Worm (Caenorhabditis elegans) whole organism, early embryonic: ENCODE results near the gene F22E12.3.
A peak's percentile ranks its signal among the peaks of the same experiment; 100 is the strongest.

Experiments used
- B0310.2 ChIP-seq: sonication (generic microtip); optimal IDR thresholded peaks from 2 replicates; lab custom pipeline; 2016; ENCODE audit warnings: mild to moderate bottlenecking, missing genetic modification characterization, missing compliant biosample characterization
- F13C5.2 ChIP-seq: sonication (generic microtip); optimal IDR thresholded peaks from 2 replicates; lab custom pipeline; 2017; ENCODE audit warnings: mild to moderate bottlenecking, missing genetic modification characterization, inconsistent platforms, missing compliant biosample characterization
- aly-1 ChIP-seq: sonication (generic microtip); optimal IDR thresholded peaks from 2 replicates; lab custom pipeline; 2016; ENCODE audit warnings: missing genetic modification characterization, missing compliant biosample characterization
- ama-1 ChIP-seq: fragments of 150-350 bp; optimal IDR thresholded peaks from 2 replicates; lab custom pipeline; 2014
- ceh-13 ChIP-seq: fragments of 200-800 bp; sonication (Bioruptor generic); optimal IDR thresholded peaks from 2 replicates; lab custom pipeline; 2018; ENCODE audit warnings: mild to moderate bottlenecking, missing genetic modification characterization, missing compliant biosample characterization
- ceh-36 ChIP-seq: sonication (generic microtip); optimal IDR thresholded peaks from 2 replicates; lab custom pipeline; 2016; ENCODE audit warnings: missing genetic modification characterization, inconsistent platforms, missing compliant biosample characterization
- ets-7 ChIP-seq: sonication (generic microtip); optimal IDR thresholded peaks from 2 replicates; lab custom pipeline; 2016; ENCODE audit warnings: missing genotype, missing genetic modification characterization, missing compliant biosample characterization
- flt-1 ChIP-seq: fragments of 200-800 bp; sonication (Bioruptor generic); IDR thresholded peaks from 2 replicates; pipeline ENCODE4 v1.3.6; 2022; ENCODE audit warnings: missing genetic modification characterization, missing compliant biosample characterization
- hmbx-1 ChIP-seq: sonication (generic microtip); optimal IDR thresholded peaks from 2 replicates; lab custom pipeline; 2016; ENCODE audit warnings: mild to moderate bottlenecking, missing genetic modification characterization, missing compliant biosample characterization
- hmg-4 ChIP-seq: fragments of 200-800 bp; sonication (Bioruptor generic); optimal IDR thresholded peaks from 2 replicates; lab custom pipeline; 2018; ENCODE audit warnings: mild to moderate bottlenecking, missing genetic modification characterization, missing compliant biosample characterization
- hnd-1 ChIP-seq: sonication (generic microtip); optimal IDR thresholded peaks from 2 replicates; lab custom pipeline; 2016; ENCODE audit warnings: missing genetic modification characterization, missing compliant biosample characterization
- pes-1 ChIP-seq: fragments of 200-800 bp; sonication (Bioruptor generic); IDR thresholded peaks from 2 replicates; pipeline ENCODE4 v1.3.6; 2022; ENCODE audit warnings: missing genetic modification reagents, missing genetic modification characterization, missing compliant biosample characterization
- scrt-1 ChIP-seq: fragments of 200-800 bp; sonication (Bioruptor generic); IDR thresholded peaks from 2 replicates; pipeline ENCODE4 v1.3.6; 2022; ENCODE audit warnings: missing genetic modification characterization, missing compliant biosample characterization
- sea-1 ChIP-seq: fragments of 200-800 bp; sonication (Bioruptor generic); conservative IDR thresholded peaks from 2 replicates; pipeline ENCODE4 v1.3.6; 2022; ENCODE audit warnings: missing genetic modification characterization, missing compliant biosample characterization
- tbx-11 ChIP-seq: fragments of 200-800 bp; sonication (Bioruptor generic); IDR thresholded peaks from 2 replicates; pipeline ENCODE4 v1.3.6; 2022; ENCODE audit warnings: missing genetic modification characterization, missing compliant biosample characterization
- tbx-37 ChIP-seq: fragments of 200-800 bp; sonication (Bioruptor generic); conservative IDR thresholded peaks from 2 replicates; pipeline ENCODE4 v1.3.6; 2022; ENCODE audit warnings: missing genetic modification reagents, missing genetic modification characterization, missing compliant biosample characterization
- tra-4 ChIP-seq: sonication (generic microtip); optimal IDR thresholded peaks from 2 replicates; lab custom pipeline; 2017; ENCODE audit warnings: missing genetic modification characterization, missing compliant biosample characterization

The F22E12.3 gene

ce11 chrV:10450355-10450754, 12.8 kb downstream of the F22E12.3 start:
- TF ChIP-seq flt-1 = peak; percentile 71
- peak; percentile 58; the same call in 1 of the 2 replicates for TF ChIP-seq tbx-11
- 0 out of 2 replicates have a peak, but pooled peaks have one; percentile 44 for TF ChIP-seq sea-1
- TF ChIP-seq tbx-37 (GFP tag; lab: Robert Waterston, UW) = peak; percentile 77; the same call in 1 of the 2 replicates

ce11 chrV:10449947-10450346, 13.2 kb downstream of the F22E12.3 start:
- peak; percentile 40 for TF ChIP-seq tbx-37 (GFP tag; lab: Robert Waterston, UW)

ce11 chrV:10441135-10442024, 21.8 kb downstream of the F22E12.3 start, which contains the start of gene pap-1:
pap-1 (plus strand) TSS chrV:10441974.
- TF ChIP-seq aly-1 (tag; lab: Kevin White, UChicago) (no peak), tra-4 (no peak)

ce11 chrV:10440723-10441122, 22.5 kb downstream of the F22E12.3 start, which contains the start of gene snf-10:
snf-10 (minus strand) TSS chrV:10440823.
- no peak for TF ChIP-seq ceh-13
- no peak for TF ChIP-seq pes-1 (GFP tag; lab: Robert Waterston, UW)
- TF ChIP-seq hmg-4 = no peak
- no peak for TF ChIP-seq tbx-37 (GFP tag; lab: Robert Waterston, UW)
- TF ChIP-seq ama-1 (lab: Kevin White, UChicago) = no peak
- TF ChIP-seq hnd-1 (tag; lab: Kevin White, UChicago) = no peak
- no peak for TF ChIP-seq sea-1
- no peak for TF ChIP-seq hmbx-1 (tag; lab: Kevin White, UChicago)

ce11 chrV:10436612-10437011, 26.6 kb downstream of the F22E12.3 start, which contains the start of gene set-22:
set-22 (plus strand) TSS chrV:10436912.
- no peak for TF ChIP-seq F13C5.2
- TF ChIP-seq tbx-37 (GFP tag; lab: Robert Waterston, UW) = no peak
- TF ChIP-seq pes-1 (GFP tag; lab: Robert Waterston, UW) = no peak
- no peak for TF ChIP-seq tbx-11
- TF ChIP-seq aly-1 (tag; lab: Kevin White, UChicago) = no peak
- TF ChIP-seq ceh-36 (tag; lab: Kevin White, UChicago) = no peak
- TF ChIP-seq ceh-13 = no peak
- TF ChIP-seq hmbx-1 (tag; lab: Kevin White, UChicago) = no peak
- no peak for TF ChIP-seq hmg-4
- no peak for TF ChIP-seq sea-1
- no peak for TF ChIP-seq scrt-1 (GFP tag; lab: Robert Waterston, UW)
- TF ChIP-seq flt-1 = no peak
- TF ChIP-seq ama-1 (lab: Kevin White, UChicago) = no peak

- no peak for TF ChIP-seq B0310.2 (tag; lab: Kevin White, UChicago)
- TF ChIP-seq tbx-11 = no peak
- no peak for TF ChIP-seq ceh-13
- no peak for TF ChIP-seq ama-1 (lab: Kevin White, UChicago)
- TF ChIP-seq pes-1 (GFP tag; lab: Robert Waterston, UW) = no peak
- TF ChIP-seq scrt-1 (GFP tag; lab: Robert Waterston, UW) = no peak
- no peak for TF ChIP-seq hnd-1 (tag; lab: Kevin White, UChicago)
- TF ChIP-seq ceh-36 (tag; lab: Kevin White, UChicago) = no peak
- no peak for TF ChIP-seq ets-7
- no peak for TF ChIP-seq sea-1
- TF ChIP-seq tbx-37 (GFP tag; lab: Robert Waterston, UW) = no peak
- TF ChIP-seq flt-1 = no peak
- no peak for TF ChIP-seq tra-4
- TF ChIP-seq hmg-4 = no peak
- no peak for TF ChIP-seq hmbx-1 (tag; lab: Kevin White, UChicago)
- TF ChIP-seq aly-1 (tag; lab: Kevin White, UChicago) = no peak
Measured at ce11 chrV:10435198-10435597, 28.0 kb downstream of the F22E12.3 start.

- no peak for TF ChIP-seq F13C5.2
- no peak for TF ChIP-seq aly-1 (tag; lab: Kevin White, UChicago)
- no peak for TF ChIP-seq sea-1
- TF ChIP-seq scrt-1 (GFP tag; lab: Robert Waterston, UW) = no peak
- TF ChIP-seq ceh-36 (tag; lab: Kevin White, UChicago) = no peak
- no peak for TF ChIP-seq tbx-37 (GFP tag; lab: Robert Waterston, UW)
- no peak for TF ChIP-seq flt-1
- no peak for TF ChIP-seq ama-1 (lab: Kevin White, UChicago)
- no peak for TF ChIP-seq ceh-13
- TF ChIP-seq tra-4 = no peak
- no peak for TF ChIP-seq hmbx-1 (tag; lab: Kevin White, UChicago)
- no peak for TF ChIP-seq pes-1 (GFP tag; lab: Robert Waterston, UW)
- no peak for TF ChIP-seq hmg-4
- no peak for TF ChIP-seq ets-7
- TF ChIP-seq tbx-11 = no peak
- no peak for TF ChIP-seq B0310.2 (tag; lab: Kevin White, UChicago)
- no peak for TF ChIP-seq hnd-1 (tag; lab: Kevin White, UChicago)
Measured at ce11 chrV:10433721-10434120, 29.5 kb downstream of the F22E12.3 start, which contains the start of gene Y32F6A.4. Y32F6A.4 (minus strand) TSS chrV:10434067.

ce11 chrV:10432607-10433006, 30.6 kb downstream of the F22E12.3 start:
- TF ChIP-seq scrt-1 (GFP tag; lab: Robert Waterston, UW) (no peak), ets-7 (no peak), aly-1 (tag; lab: Kevin White, UChicago) (no peak), hmbx-1 (tag; lab: Kevin White, UChicago) (no peak), tra-4 (no peak), hnd-1 (tag; lab: Kevin White, UChicago) (no peak), ama-1 (lab: Kevin White, UChicago) (no peak), flt-1 (no peak), ceh-13 (no peak), tbx-11 (no peak)
